Worm (Caenorhabditis elegans): ENCODE results near the gene ZK418.6.

ce11 chrIII:7056241-7056640 lies 22.4 kb downstream of the ZK418.6 start, which contains the start of gene R01H2.2:
- TF ChIP-seq T22C8.4 (GFP tag; IDR thresholded peaks at IDR 0.05), result no peak
- no peak for TF ChIP-seq tab-1 (GFP tag; IDR thresholded peaks at IDR 0.05)
- no peak for TF ChIP-seq flt-1 (GFP tag; IDR thresholded peaks at IDR 0.05)
- TF ChIP-seq ztf-23 (GFP tag; IDR thresholded peaks at IDR 0.05), result no peak
- TF ChIP-seq cog-1 (tag; optimal IDR thresholded peaks at IDR 0.05), result no peak
- TF ChIP-seq med-1 (GFP tag; optimal IDR thresholded peaks at IDR 0.05; ENCODE audit: insufficient read depth), result no peak

Data from whole organism, midembryonic.